Fruit fly (Drosophila melanogaster) whole organism, embryonic: ENCODE measurements around the gene lili.
A peak's percentile ranks its signal among the peaks of the same experiment; 100 is the strongest.

ENCODE experiments used
- B-H2 ChIP-seq: fragments of 200-800 bp; sonication (Bioruptor generic); optimal IDR thresholded peaks from 2 replicates; lab custom pipeline; 2018; ENCODE audit warnings: missing biosample characterization, mild to moderate bottlenecking, missing genetic modification characterization
- CG10147 ChIP-seq: fragments of 200-800 bp; sonication (Bioruptor generic); optimal IDR thresholded peaks from 2 replicates; lab custom pipeline; 2019; ENCODE audit warnings: missing biosample characterization, mild to moderate bottlenecking, missing genetic modification characterization, moderate library complexity
- CG10654 ChIP-seq: fragments of 200-800 bp; sonication (Bioruptor generic); optimal IDR thresholded peaks from 2 replicates; lab custom pipeline; 2016; ENCODE audit warnings: missing biosample characterization, missing genetic modification characterization
- CG12155 ChIP-seq: fragments of 200-800 bp; sonication (Bioruptor generic); optimal IDR thresholded peaks from 3 replicates; lab custom pipeline; 2016; ENCODE audit warnings: missing biosample characterization, missing genetic modification characterization
- CG13424 ChIP-seq: fragments of 200-800 bp; sonication (Bioruptor generic); optimal IDR thresholded peaks from 2 replicates; lab custom pipeline; 2019; ENCODE audit warnings: missing biosample characterization, mild to moderate bottlenecking, missing genetic modification characterization, moderate library complexity
- CG14667 ChIP-seq: fragments of 200-800 bp; sonication (Bioruptor generic); IDR thresholded peaks from 2 replicates; pipeline ENCODE4 v1.3.6; 2022; ENCODE audit warnings: missing biosample characterization, missing genetic modification characterization
- CG14710 ChIP-seq: fragments of 200-800 bp; sonication (Bioruptor generic); optimal IDR thresholded peaks from 3 replicates; lab custom pipeline; 2019; ENCODE audit warnings: missing biosample characterization, mild to moderate bottlenecking, missing genetic modification characterization, moderate library complexity
- CG18262 ChIP-seq: fragments of 200-800 bp; optimal IDR thresholded peaks from 3 replicates; lab custom pipeline; 2019; ENCODE audit warnings: missing biosample characterization, mild to moderate bottlenecking, missing genetic modification characterization, moderate library complexity
- CG3065 ChIP-seq: fragments of 200-800 bp; sonication (Bioruptor generic); optimal IDR thresholded peaks from 2 replicates; lab custom pipeline; 2016; ENCODE audit warnings: missing biosample characterization, missing genetic modification characterization
- CG31224 ChIP-seq: fragments of 200-800 bp; sonication (Bioruptor generic); IDR thresholded peaks from 2 replicates; pipeline ENCODE4 v1.3.6; 2022; ENCODE audit warnings: missing biosample characterization, missing genetic modification characterization
- CG32767 ChIP-seq: fragments of 200-800 bp; sonication (Bioruptor generic); IDR thresholded peaks from 2 replicates; pipeline ENCODE4 v1.3.6; 2022; ENCODE audit warnings: missing biosample characterization, missing genetic modification characterization
- CG3281 ChIP-seq: fragments of 200-800 bp; sonication (Bioruptor generic); optimal IDR thresholded peaks from 3 replicates; lab custom pipeline; 2017; ENCODE audit warnings: missing biosample characterization, mild to moderate bottlenecking, missing genetic modification characterization
- CG34376 ChIP-seq: fragments of 200-800 bp; sonication (Bioruptor generic); optimal IDR thresholded peaks from 2 replicates; lab custom pipeline; 2018; ENCODE audit warnings: missing biosample characterization, mild to moderate bottlenecking, missing genetic modification characterization
- CG34422 ChIP-seq: fragments of 200-800 bp; sonication (Bioruptor generic); IDR thresholded peaks from 3 replicates; pipeline ENCODE4 v1.3.6; 2022; ENCODE audit warnings: missing biosample characterization, missing genetic modification characterization
- CG5180 ChIP-seq: fragments of 200-800 bp; sonication (Bioruptor generic); optimal IDR thresholded peaks from 3 replicates; lab custom pipeline; 2017; ENCODE audit warnings: missing biosample characterization, missing genetic modification characterization, mild to moderate bottlenecking, moderate library complexity, missing genetic modification reagents
- CG6813 ChIP-seq: fragments of 200-800 bp; sonication (Bioruptor generic); optimal IDR thresholded peaks from 2 replicates; lab custom pipeline; 2017; ENCODE audit warnings: missing biosample characterization, missing genetic modification characterization, mild to moderate bottlenecking, moderate library complexity, missing genetic modification reagents
- CG7556 ChIP-seq: fragments of 200-800 bp; sonication (Bioruptor generic); optimal IDR thresholded peaks from 2 replicates; lab custom pipeline; 2017; ENCODE audit warnings: missing biosample characterization, mild to moderate bottlenecking, missing genetic modification characterization
- CoRest ChIP-seq: fragments of 200-800 bp; sonication (Bioruptor generic); optimal IDR thresholded peaks from 3 replicates; lab custom pipeline; 2018; ENCODE audit warnings: missing biosample characterization, mild to moderate bottlenecking, missing genetic modification characterization, moderate library complexity
- GATAe ChIP-seq: fragments of 200-800 bp; sonication (Bioruptor generic); conservative IDR thresholded peaks from 2 replicates; pipeline ENCODE4 v1.3.6; 2022; ENCODE audit warnings: missing biosample characterization, missing genetic modification characterization
- HLH3B ChIP-seq: fragments of 200-800 bp; sonication (Bioruptor generic); IDR thresholded peaks from 2 replicates; pipeline ENCODE4 v1.3.6; 2022; ENCODE audit warnings: missing biosample characterization, missing genetic modification characterization
- Lpt ChIP-seq: fragments of >200 bp; optimal IDR thresholded peaks from 2 replicates; lab custom pipeline; 2018; ENCODE audit warnings: missing biosample characterization, missing genetic modification characterization
- Mrtf ChIP-seq: fragments of 200-800 bp; sonication (Bioruptor generic); IDR thresholded peaks from 3 replicates; pipeline ENCODE4 v1.3.6; 2022; ENCODE audit warnings: missing biosample characterization, missing genetic modification characterization
- Myb ChIP-seq: fragments of 200-800 bp; sonication (Bioruptor generic); optimal IDR thresholded peaks from 2 replicates; lab custom pipeline; 2016; ENCODE audit warnings: missing biosample characterization, missing genetic modification characterization
- Nf-YC ChIP-seq: fragments of 200-800 bp; optimal IDR thresholded peaks from 3 replicates; lab custom pipeline; 2019; ENCODE audit warnings: missing biosample characterization, mild to moderate bottlenecking, missing genetic modification characterization, moderate library complexity
- Oli ChIP-seq: fragments of 200-800 bp; sonication (Bioruptor generic); optimal IDR thresholded peaks from 2 replicates; lab custom pipeline; 2018; ENCODE audit warnings: missing biosample characterization, mild to moderate bottlenecking, missing genetic modification characterization, moderate library complexity
- Opbp ChIP-seq: fragments of 200-800 bp; sonication (Bioruptor generic); IDR thresholded peaks from 3 replicates; pipeline ENCODE4 v1.3.6; 2022; ENCODE audit warnings: missing biosample characterization, missing genetic modification characterization; ENCODE audit not compliant: partially characterized antibody
- PHDP ChIP-seq: fragments of 200-800 bp; sonication (Bioruptor generic); optimal IDR thresholded peaks from 3 replicates; lab custom pipeline; 2018; ENCODE audit warnings: missing biosample characterization, mild to moderate bottlenecking, missing genetic modification characterization, moderate library complexity
- Ptx1 ChIP-seq: fragments of 200-800 bp; sonication (Bioruptor generic); IDR thresholded peaks from 2 replicates; pipeline ENCODE4 v1.3.6; 2022; ENCODE audit warnings: missing biosample characterization, missing genetic modification characterization
- Sox102F ChIP-seq: fragments of 200-800 bp; sonication (Bioruptor generic); optimal IDR thresholded peaks from 2 replicates; lab custom pipeline; 2018; ENCODE audit warnings: missing biosample characterization, mild to moderate bottlenecking, missing genetic modification characterization, moderate library complexity
- TFAM ChIP-seq: fragments of 200-800 bp; sonication (Bioruptor generic); optimal IDR thresholded peaks from 2 replicates; lab custom pipeline; 2017; ENCODE audit warnings: missing biosample characterization, missing genetic modification characterization, inconsistent platforms
- Trl ChIP-seq, 3 experiments: fragments of >200 bp in 2 of 3; fragments of 200-800 bp in 1 of 3; sonication (Bioruptor generic) in 1 of 3; optimal IDR thresholded peaks; 2 replicates in 1 of 3; 3 replicates in 2 of 3; lab custom pipeline; 2016 to 2017; ENCODE audit warnings: missing biosample characterization in 1 of 3, missing genetic modification characterization in 1 of 3
- br ChIP-seq: fragments of >200 bp; optimal IDR thresholded peaks from 2 replicates; lab custom pipeline; 2017
- bsh ChIP-seq, 2 experiments: fragments of 200-800 bp; sonication (Bioruptor generic); optimal IDR thresholded peaks; 2 replicates each; lab custom pipeline; 2017 to 2018; ENCODE audit warnings: mild to moderate bottlenecking in 2 of 2, missing biosample characterization in 2 of 2, missing genetic modification characterization in 2 of 2, moderate library complexity in 1 of 2
- caup ChIP-seq: fragments of 200-800 bp; sonication (Bioruptor generic); optimal IDR thresholded peaks from 3 replicates; lab custom pipeline; 2017; ENCODE audit warnings: missing biosample characterization, mild to moderate bottlenecking, missing genetic modification characterization, moderate library complexity; ENCODE audit not compliant: severe bottlenecking
- chm ChIP-seq: fragments of 200-800 bp; sonication (Bioruptor generic); IDR thresholded peaks from 2 replicates; pipeline ENCODE4 v1.3.6; 2022; ENCODE audit warnings: missing biosample characterization, missing genetic modification characterization
- dysf ChIP-seq: fragments of 200-800 bp; sonication (Bioruptor generic); IDR thresholded peaks from 3 replicates; pipeline ENCODE4 v1.3.6; 2022; ENCODE audit warnings: missing biosample characterization, missing genetic modification characterization
- esg ChIP-seq: fragments of 200-800 bp; sonication (Bioruptor generic); conservative IDR thresholded peaks from 2 replicates; pipeline ENCODE4 v1.3.6; 2022; ENCODE audit warnings: missing biosample characterization, missing genetic modification characterization
- fd96Cb ChIP-seq: fragments of 200-800 bp; sonication (Bioruptor generic); optimal IDR thresholded peaks from 2 replicates; lab custom pipeline; 2018; ENCODE audit warnings: missing biosample characterization, mild to moderate bottlenecking, missing genetic modification characterization, moderate library complexity
- gsb-n ChIP-seq: fragments of 200-800 bp; sonication (Bioruptor generic); optimal IDR thresholded peaks from 3 replicates; lab custom pipeline; 2018; ENCODE audit warnings: missing biosample characterization, mild to moderate bottlenecking, missing genetic modification characterization
- gt ChIP-seq: fragments of 200-800 bp; sonication (Bioruptor generic); IDR thresholded peaks from 2 replicates; pipeline ENCODE4 v1.3.6; 2022; ENCODE audit warnings: missing biosample characterization, missing genetic modification characterization
- hth ChIP-seq: fragments of >200 bp; optimal IDR thresholded peaks from 2 replicates; lab custom pipeline; 2017; ENCODE audit warnings: inconsistent platforms
- kah ChIP-seq: fragments of 200-800 bp; sonication (Bioruptor generic); optimal IDR thresholded peaks from 2 replicates; lab custom pipeline; 2018; ENCODE audit warnings: missing biosample characterization, mild to moderate bottlenecking, missing genetic modification characterization
- knrl ChIP-seq: fragments of 200-800 bp; sonication (Bioruptor generic); IDR thresholded peaks from 3 replicates; pipeline ENCODE4 v1.3.6; 2022; ENCODE audit warnings: missing biosample characterization, missing genetic modification characterization; ENCODE audit not compliant: partially characterized antibody
- nerfin-2 ChIP-seq: fragments of 200-800 bp; sonication (Bioruptor generic); IDR thresholded peaks from 2 replicates; pipeline ENCODE4 v1.3.6; 2022; ENCODE audit warnings: missing biosample characterization, missing genetic modification characterization; ENCODE audit not compliant: partially characterized antibody
- nom ChIP-seq: fragments of 200-800 bp; sonication (Bioruptor generic); optimal IDR thresholded peaks from 2 replicates; lab custom pipeline; 2017; ENCODE audit warnings: missing biosample characterization, missing genetic modification characterization, mild to moderate bottlenecking, moderate library complexity, missing genetic modification reagents
- pb ChIP-seq: fragments of 200-800 bp; sonication (Bioruptor generic); optimal IDR thresholded peaks from 3 replicates; lab custom pipeline; 2016; ENCODE audit warnings: missing biosample characterization, missing genetic modification characterization
- pita ChIP-seq: fragments of 200-800 bp; sonication (Bioruptor generic); optimal IDR thresholded peaks from 2 replicates; lab custom pipeline; 2017; ENCODE audit warnings: missing biosample characterization, mild to moderate bottlenecking, missing genetic modification characterization
- prd ChIP-seq, 3 experiments: fragments of >200 bp in 2 of 3; fragments of 200-800 bp in 1 of 3; sonication (Bioruptor generic) in 1 of 3; optimal IDR thresholded peaks in 2 of 3; IDR thresholded peaks in 1 of 3; 2 replicates in 2 of 3; 3 replicates in 1 of 3; pipeline versions ENCODE4 v1.3.6 to Lab custom; 2017 to 2022; ENCODE audit warnings: missing biosample characterization in 1 of 3, missing genetic modification characterization in 1 of 3
- schlank ChIP-seq: fragments of 200-800 bp; sonication (Bioruptor generic); optimal IDR thresholded peaks from 2 replicates; lab custom pipeline; 2018; ENCODE audit warnings: missing biosample characterization, mild to moderate bottlenecking, missing genetic modification characterization
- vnd ChIP-seq: fragments of 200-800 bp; sonication (Bioruptor generic); IDR thresholded peaks from 3 replicates; pipeline ENCODE4 v1.3.6; 2022; ENCODE audit warnings: missing biosample characterization, missing genetic modification characterization; ENCODE audit not compliant: partially characterized antibody

lili gene

dm6 chr3R:24798595-24798994, 15.2 kb downstream of the lili start (continued):
- no peak for TF ChIP-seq CG18262
- TF ChIP-seq CG7556 (GFP tag; lab: Kevin White, UChicago) = peak; percentile 47
- no peak for TF ChIP-seq gsb-n (tag; lab: Kevin White, UChicago)
- TF ChIP-seq GATAe (GFP tag; lab: Robert Waterston, UW) = no peak
- TF ChIP-seq br (lab: Kevin White, UChicago) = no peak
- peak; percentile 39; the same call in 1 of the 2 replicates for TF ChIP-seq HLH3B
- TF ChIP-seq nerfin-2 = no peak
- TF ChIP-seq knrl (GFP tag; lab: Robert Waterston, UW) = no peak
- TF ChIP-seq Mrtf (GFP tag; lab: Robert Waterston, UW) = no peak
- no peak for TF ChIP-seq Lpt
- TF ChIP-seq CG5180 (GFP tag; lab: Kevin White, UChicago) = no peak
- TF ChIP-seq bsh (GFP tag; optimal IDR thresholded peaks at IDR 0.05; lab: Kevin White, UChicago) = peak in 1 of 2 experiments; percentile 15
- TF ChIP-seq prd (optimal IDR thresholded peaks at IDR 0.05; lab: Kevin White, UChicago) = no peak
- TF ChIP-seq prd (GFP tag; IDR thresholded peaks at IDR 0.05; lab: Robert Waterston, UW) = no peak
- TF ChIP-seq CG31224 (GFP tag; lab: Robert Waterston, UW) = no peak
- TF ChIP-seq caup (GFP tag; lab: Kevin White, UChicago) = no peak
- peak; percentile 1 for TF ChIP-seq kah (GFP tag; lab: Kevin White, UChicago)
- no peak for TF ChIP-seq Myb (GFP tag; lab: Kevin White, UChicago)
- TF ChIP-seq Sox102F (GFP tag; lab: Kevin White, UChicago) = no peak
- 0 out of 2 replicates have a peak, but pooled peaks have one; percentile 21 for TF ChIP-seq Ptx1 (GFP tag; lab: Robert Waterston, UW)
- peak; percentile 57 for TF ChIP-seq CG32767 (GFP tag; lab: Robert Waterston, UW)
- peak; percentile 68 for TF ChIP-seq PHDP (tag; lab: Kevin White, UChicago)
- TF ChIP-seq CG10147 = peak; percentile 19
- TF ChIP-seq CG14710 (tag; lab: Kevin White, UChicago) = no peak
- TF ChIP-seq CG34376 (GFP tag; lab: Kevin White, UChicago) = no peak
- no peak for TF ChIP-seq TFAM
- peak; percentile 62 for TF ChIP-seq CG13424 (tag; lab: Kevin White, UChicago)
- TF ChIP-seq hth = no peak
- no peak for TF ChIP-seq Opbp (GFP tag; lab: Robert Waterston, UW)
- peak; percentile 57 for TF ChIP-seq Nf-YC (tag; lab: Kevin White, UChicago)
- no peak for TF ChIP-seq CG12155 (GFP tag; lab: Kevin White, UChicago)
- no peak for TF ChIP-seq pb (GFP tag; lab: Kevin White, UChicago)
- no peak for TF ChIP-seq dysf (GFP tag; lab: Robert Waterston, UW)
- no peak for TF ChIP-seq gt (GFP tag; lab: Robert Waterston, UW)
- peak; percentile 33 for TF ChIP-seq CG3281 (GFP tag; lab: Kevin White, UChicago)
- TF ChIP-seq B-H2 = no peak
- no peak for TF ChIP-seq schlank (tag; lab: Kevin White, UChicago)
- no peak for TF ChIP-seq CG34422
- no peak for TF ChIP-seq esg (GFP tag; lab: Robert Waterston, UW)
- no peak for TF ChIP-seq fd96Cb (tag; lab: Kevin White, UChicago)
- TF ChIP-seq Oli = peak; percentile 4
- TF ChIP-seq CG3065 = no peak
- TF ChIP-seq CG14667 (GFP tag; lab: Robert Waterston, UW) = no peak
- no peak for TF ChIP-seq CG6813 (GFP tag; lab: Kevin White, UChicago)
- no peak for TF ChIP-seq chm (GFP tag; lab: Robert Waterston, UW)
- TF ChIP-seq CoRest (tag; lab: Kevin White, UChicago) = peak; percentile 29
- TF ChIP-seq nom (GFP tag; lab: Kevin White, UChicago) = no peak
- no peak for TF ChIP-seq vnd (GFP tag; lab: Robert Waterston, UW)
- TF ChIP-seq CG10654 (GFP tag; lab: Kevin White, UChicago) = no peak
- TF ChIP-seq pita = no peak
- TF ChIP-seq Trl (optimal IDR thresholded peaks at IDR 0.05; lab: Kevin White, UChicago) = peak; percentile 2 to 21
- no peak for TF ChIP-seq Trl (GFP tag; optimal IDR thresholded peaks at IDR 0.05; lab: Kevin White, UChicago)
